Fruit fly (Drosophila melanogaster): ENCODE results near the gene CG34282.

The CG34282 gene

DNA sequence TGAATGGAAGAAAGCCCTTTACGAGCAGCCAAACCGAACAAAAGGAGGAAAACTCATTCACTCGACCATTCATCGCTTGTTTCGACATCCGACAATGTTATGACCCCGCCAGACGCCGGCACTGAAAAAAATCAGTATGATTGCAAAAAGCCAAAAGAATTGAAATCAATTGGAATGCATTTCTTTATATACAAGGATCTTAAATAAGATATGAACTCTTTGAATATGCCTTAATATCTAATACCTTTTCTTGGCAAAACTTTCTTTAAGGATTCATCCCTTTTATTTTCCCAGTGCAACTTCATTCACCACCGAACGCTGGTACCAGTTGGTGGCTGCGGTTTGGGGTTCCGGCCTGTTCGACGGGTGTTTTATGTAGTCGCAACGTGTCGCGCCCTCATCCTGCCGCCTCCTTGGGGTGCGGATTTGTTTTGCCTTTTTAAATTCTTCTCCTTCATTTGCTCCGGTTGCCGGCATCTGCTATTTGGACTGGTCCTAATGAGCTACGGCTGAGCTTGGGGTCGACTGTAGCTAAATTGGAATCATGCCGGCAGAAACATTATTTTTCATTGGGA is 24.8 kb downstream of the CG34282 start:
- TF ChIP-seq topi (GFP tag; optimal IDR thresholded peaks at IDR 0.05) (peak; percentile 69), dsx (GFP tag; optimal IDR thresholded peaks at IDR 0.05; ENCODE audit: poor library complexity, severe bottlenecking) (peak; percentile 70), CG11762 (GFP tag; optimal IDR thresholded peaks at IDR 0.05; ENCODE audit: insufficient read depth) (peak; percentile 28), cyc (GFP tag; optimal IDR thresholded peaks at IDR 0.05) (peak; percentile 62), Blimp-1 (GFP tag; optimal IDR thresholded peaks at IDR 0.05) (peak; percentile 19), Sox102F (GFP tag; optimal IDR thresholded peaks at IDR 0.05) (peak; percentile 68), CG6792 (GFP tag; optimal IDR thresholded peaks at IDR 0.05) (peak; percentile 68), Hr38 (GFP tag; optimal IDR thresholded peaks at IDR 0.05) (no peak), lz (GFP tag; optimal IDR thresholded peaks at IDR 0.05) (peak; percentile 65), CG8319 (GFP tag; optimal IDR thresholded peaks at IDR 0.05) (peak; percentile 38), CG3919 (GFP tag; optimal IDR thresholded peaks at IDR 0.05) (peak; percentile 71), CG9139 (GFP tag; optimal IDR thresholded peaks at IDR 0.05) (peak; percentile 30), CG10631 (GFP tag; optimal IDR thresholded peaks at IDR 0.05) (peak; percentile 63), Hr4 (GFP tag; optimal IDR thresholded peaks at IDR 0.05) (peak; percentile 29), net (GFP tag; optimal IDR thresholded peaks at IDR 0.05) (peak; percentile 37), CG4318 (GFP tag; optimal IDR thresholded peaks at IDR 0.05) (peak; percentile 12), CG31627 (GFP tag; optimal IDR thresholded peaks at IDR 0.05) (peak; percentile 55), eg (GFP tag; IDR thresholded peaks at IDR 0.05) (no peak), pdm3 (GFP tag; optimal IDR thresholded peaks at IDR 0.05) (peak; percentile 64), Eip75B (GFP tag; optimal IDR thresholded peaks at IDR 0.05) (peak; percentile 74), CG34406 (GFP tag; optimal IDR thresholded peaks at IDR 0.05) (peak; percentile 52), CG3032 (tag; optimal IDR thresholded peaks at IDR 0.05) (peak; percentile 74), vri (GFP tag; optimal IDR thresholded peaks at IDR 0.05) (peak; percentile 63), OdsH (GFP tag; optimal IDR thresholded peaks at IDR 0.05) (peak; percentile 57), CG16779 (tag; optimal IDR thresholded peaks at IDR 0.05) (peak; percentile 13), CG8119 (GFP tag; IDR thresholded peaks at IDR 0.05) (no peak), Smox (GFP tag; optimal IDR thresholded peaks at IDR 0.05) (peak; percentile 69), Eip93F (GFP tag; optimal IDR thresholded peaks at IDR 0.05) (no peak), Ets21C (GFP tag; optimal IDR thresholded peaks at IDR 0.05) (peak; percentile 52), CG6854 (GFP tag; optimal IDR thresholded peaks at IDR 0.05) (no peak), CG11294 (GFP tag; IDR thresholded peaks at IDR 0.05) (no peak; the same call in 1 of the 2 replicates), spab (GFP tag; optimal IDR thresholded peaks at IDR 0.05) (peak; percentile 70), CG32006 (GFP tag; optimal IDR thresholded peaks at IDR 0.05) (peak; percentile 49), dac (GFP tag; optimal IDR thresholded peaks at IDR 0.05) (no peak), CG8632 (GFP tag; optimal IDR thresholded peaks at IDR 0.05) (peak; percentile 52), svp (GFP tag) (peak; percentile 88), Gug (GFP tag; IDR thresholded peaks at IDR 0.05) (0 out of 2 replicates have a peak, but pooled peaks have one; percentile 11), fd85E (GFP tag; optimal IDR thresholded peaks at IDR 0.05) (no peak), fd59A (GFP tag; optimal IDR thresholded peaks at IDR 0.05) (peak; percentile 62), Sox14 (GFP tag; optimal IDR thresholded peaks at IDR 0.05) (peak; percentile 67), CG15336 (GFP tag; IDR thresholded peaks at IDR 0.05) (no peak), CG6276 (GFP tag; optimal IDR thresholded peaks at IDR 0.05) (peak; percentile 13), Met (GFP tag; optimal IDR thresholded peaks at IDR 0.05) (peak; percentile 76), fkh (GFP tag; optimal IDR thresholded peaks at IDR 0.05) (peak; percentile 6), CG6808 (GFP tag; optimal IDR thresholded peaks at IDR 0.05) (peak; percentile 55), salr (GFP tag; optimal IDR thresholded peaks at IDR 0.05) (peak; percentile 6 to 37), Eip78C (GFP tag) (peak; percentile 91), CG7368 (GFP tag; optimal IDR thresholded peaks at IDR 0.05) (peak; percentile 19), Hr39 (GFP tag; optimal IDR thresholded peaks at IDR 0.05) (peak; percentile 58), CG11902 (GFP tag; optimal IDR thresholded peaks at IDR 0.05) (peak; percentile 39), Lpt (GFP tag; optimal IDR thresholded peaks at IDR 0.05) (no peak), CG1621 (tag; optimal IDR thresholded peaks at IDR 0.05) (peak; percentile 55)

All from whole organism, prepupa.